Fruit fly (Drosophila melanogaster) whole organism, prepupa: ENCODE results near the gene Hipk.

Experiments used
- Blimp-1 ChIP-seq: fragments of 200-800 bp; sonication (Bioruptor generic); optimal IDR thresholded peaks from 3 replicates; lab custom pipeline; 2017; ENCODE audit warnings: missing biosample characterization, missing genetic modification characterization, mild to moderate bottlenecking, moderate library complexity, missing genetic modification reagents
- CG10669 ChIP-seq: fragments of 200-800 bp; sonication (Bioruptor generic); optimal IDR thresholded peaks from 3 replicates; lab custom pipeline; 2018; ENCODE audit warnings: missing biosample characterization, mild to moderate bottlenecking, missing genetic modification characterization, moderate library complexity
- CG11294 ChIP-seq: fragments of 200-800 bp; sonication (Bioruptor generic); IDR thresholded peaks from 2 replicates; pipeline ENCODE4 v1.3.6; 2022; ENCODE audit warnings: missing biosample characterization, missing genetic modification characterization
- CG11762 ChIP-seq: fragments of 200-800 bp; sonication (Bioruptor generic); optimal IDR thresholded peaks from 3 replicates; lab custom pipeline; 2016; ENCODE audit warnings: missing biosample characterization, missing genetic modification characterization; ENCODE audit not compliant: insufficient read depth
- CG11902 ChIP-seq: fragments of 200-800 bp; sonication (Bioruptor generic); optimal IDR thresholded peaks from 3 replicates; lab custom pipeline; 2016; ENCODE audit warnings: missing biosample characterization, missing genetic modification characterization
- CG15336 ChIP-seq: fragments of 200-800 bp; sonication (Bioruptor generic); IDR thresholded peaks from 2 replicates; pipeline ENCODE4 v1.3.6; 2022; ENCODE audit warnings: missing biosample characterization, missing genetic modification characterization
- CG16779 ChIP-seq: fragments of 200-800 bp; sonication (Bioruptor generic); optimal IDR thresholded peaks from 3 replicates; lab custom pipeline; 2017; ENCODE audit warnings: missing biosample characterization, mild to moderate bottlenecking, missing genetic modification characterization
- CG3032 ChIP-seq: fragments of 200-800 bp; optimal IDR thresholded peaks from 2 replicates; lab custom pipeline; 2019; ENCODE audit warnings: missing biosample characterization, mild to moderate bottlenecking, missing genetic modification characterization, moderate library complexity
- CG31627 ChIP-seq: fragments of 200-800 bp; sonication (Bioruptor generic); optimal IDR thresholded peaks from 3 replicates; lab custom pipeline; 2016; ENCODE audit warnings: missing biosample characterization, missing genetic modification characterization
- CG32006 ChIP-seq: fragments of 200-800 bp; sonication (Bioruptor generic); optimal IDR thresholded peaks from 3 replicates; lab custom pipeline; 2017; ENCODE audit warnings: missing biosample characterization, mild to moderate bottlenecking, missing genetic modification characterization
- CG34406 ChIP-seq: fragments of 200-800 bp; sonication (Bioruptor generic); optimal IDR thresholded peaks from 3 replicates; lab custom pipeline; 2016; ENCODE audit warnings: missing biosample characterization, missing genetic modification characterization
- CG3919 ChIP-seq: fragments of 200-800 bp; sonication (Bioruptor generic); optimal IDR thresholded peaks from 3 replicates; lab custom pipeline; 2016; ENCODE audit warnings: missing biosample characterization, missing genetic modification characterization
- CG6276 ChIP-seq: fragments of 200-800 bp; sonication (Bioruptor generic); optimal IDR thresholded peaks from 2 replicates; lab custom pipeline; 2017; ENCODE audit warnings: missing biosample characterization, mild to moderate bottlenecking, missing genetic modification characterization
- CG6792 ChIP-seq: fragments of 200-800 bp; sonication (Bioruptor generic); optimal IDR thresholded peaks from 3 replicates; lab custom pipeline; 2016; ENCODE audit warnings: missing biosample characterization, missing genetic modification characterization
- CG6808 ChIP-seq: fragments of 200-800 bp; sonication (Bioruptor generic); optimal IDR thresholded peaks from 3 replicates; lab custom pipeline; 2017; ENCODE audit warnings: missing biosample characterization, missing genetic modification characterization, mild to moderate bottlenecking, moderate library complexity, missing genetic modification reagents
- CG7368 ChIP-seq: fragments of 200-800 bp; sonication (Bioruptor generic); optimal IDR thresholded peaks from 3 replicates; lab custom pipeline; 2016; ENCODE audit warnings: missing biosample characterization, missing genetic modification characterization
- CG8319 ChIP-seq: fragments of 200-800 bp; sonication (Bioruptor generic); optimal IDR thresholded peaks from 3 replicates; lab custom pipeline; 2016; ENCODE audit warnings: missing biosample characterization, missing genetic modification characterization
- CG8632 ChIP-seq: fragments of 200-800 bp; sonication (Bioruptor generic); optimal IDR thresholded peaks from 3 replicates; lab custom pipeline; 2016; ENCODE audit warnings: missing biosample characterization, missing genetic modification characterization
- Eip75B ChIP-seq: fragments of 200-800 bp; sonication (Bioruptor generic); optimal IDR thresholded peaks from 3 replicates; lab custom pipeline; 2016; ENCODE audit warnings: missing biosample characterization, missing genetic modification characterization
- Ets21C ChIP-seq: fragments of 200-800 bp; sonication (Bioruptor generic); optimal IDR thresholded peaks from 3 replicates; lab custom pipeline; 2016; ENCODE audit warnings: missing biosample characterization, missing genetic modification characterization
- Ets96B ChIP-seq: fragments of 200-800 bp; optimal IDR thresholded peaks from 2 replicates; lab custom pipeline; 2019; ENCODE audit warnings: missing biosample characterization, mild to moderate bottlenecking, missing genetic modification characterization, moderate library complexity
- Gug ChIP-seq: fragments of 200-800 bp; sonication (Bioruptor generic); IDR thresholded peaks from 2 replicates; pipeline ENCODE4 v1.3.6; 2022; ENCODE audit warnings: missing biosample characterization, missing genetic modification characterization
- Hr38 ChIP-seq: sonication (Bioruptor generic); optimal IDR thresholded peaks from 2 replicates; lab custom pipeline; 2016; ENCODE audit warnings: missing biosample characterization, missing genetic modification characterization
- Hr39 ChIP-seq: fragments of 200-800 bp; sonication (Bioruptor generic); optimal IDR thresholded peaks from 2 replicates; lab custom pipeline; 2016; ENCODE audit warnings: missing biosample characterization, missing genetic modification characterization
- Hr4 ChIP-seq: fragments of 200-800 bp; sonication (Bioruptor generic); optimal IDR thresholded peaks from 3 replicates; lab custom pipeline; 2016; ENCODE audit warnings: missing biosample characterization, missing genetic modification characterization
- Lpt ChIP-seq: fragments of 200-800 bp; sonication (Bioruptor generic); optimal IDR thresholded peaks from 3 replicates; lab custom pipeline; 2016; ENCODE audit warnings: missing biosample characterization, missing genetic modification characterization
- Met ChIP-seq: fragments of 200-800 bp; sonication (Bioruptor generic); optimal IDR thresholded peaks from 3 replicates; lab custom pipeline; 2016; ENCODE audit warnings: missing biosample characterization, missing genetic modification characterization
- OdsH ChIP-seq: fragments of 200-800 bp; sonication (Bioruptor generic); optimal IDR thresholded peaks from 3 replicates; lab custom pipeline; 2016; ENCODE audit warnings: missing biosample characterization, missing genetic modification characterization
- Smox ChIP-seq: fragments of 200-800 bp; sonication (Bioruptor generic); optimal IDR thresholded peaks from 3 replicates; lab custom pipeline; 2016; ENCODE audit warnings: missing biosample characterization, missing genetic modification characterization
- Sox102F ChIP-seq: fragments of 200-800 bp; sonication (Bioruptor generic); optimal IDR thresholded peaks from 2 replicates; lab custom pipeline; 2016; ENCODE audit warnings: missing biosample characterization, mild to moderate bottlenecking, missing genetic modification characterization
- Sox14 ChIP-seq: fragments of 200-800 bp; sonication (Bioruptor generic); optimal IDR thresholded peaks from 3 replicates; lab custom pipeline; 2016; ENCODE audit warnings: missing biosample characterization, missing genetic modification characterization
- achi ChIP-seq: fragments of 200-800 bp; sonication (Bioruptor generic); optimal IDR thresholded peaks from 3 replicates; lab custom pipeline; 2016; ENCODE audit warnings: missing biosample characterization, missing genetic modification characterization
- acj6 ChIP-seq: fragments of 200-800 bp; sonication (Bioruptor generic); optimal IDR thresholded peaks from 3 replicates; lab custom pipeline; 2016; ENCODE audit warnings: missing biosample characterization, missing genetic modification characterization
- dac ChIP-seq: fragments of 200-800 bp; sonication (Bioruptor generic); optimal IDR thresholded peaks from 2 replicates; lab custom pipeline; 2017; ENCODE audit warnings: missing biosample characterization, mild to moderate bottlenecking, missing genetic modification characterization
- dsx ChIP-seq: fragments of 200-800 bp; optimal IDR thresholded peaks from 3 replicates; lab custom pipeline; 2019; ENCODE audit warnings: missing biosample characterization, mild to moderate bottlenecking, missing genetic modification characterization, moderate library complexity; ENCODE audit not compliant: poor library complexity, severe bottlenecking
- eg ChIP-seq: fragments of 200-800 bp; sonication (Bioruptor generic); IDR thresholded peaks from 3 replicates; pipeline ENCODE4 v1.3.6; 2022; ENCODE audit warnings: missing biosample characterization, missing genetic modification characterization
- fd59A ChIP-seq: fragments of 200-800 bp; sonication (Bioruptor generic); optimal IDR thresholded peaks from 2 replicates; lab custom pipeline; 2017; ENCODE audit warnings: missing biosample characterization, mild to moderate bottlenecking, missing genetic modification characterization, missing genetic modification reagents
- fd85E ChIP-seq: fragments of 200-800 bp; sonication (Bioruptor generic); optimal IDR thresholded peaks from 3 replicates; lab custom pipeline; 2016; ENCODE audit warnings: missing biosample characterization, missing genetic modification characterization
- fkh ChIP-seq: fragments of 200-800 bp; sonication (Bioruptor generic); optimal IDR thresholded peaks from 3 replicates; lab custom pipeline; 2017; ENCODE audit warnings: missing biosample characterization, mild to moderate bottlenecking, missing genetic modification characterization, moderate library complexity
- lz ChIP-seq: fragments of 200-800 bp; sonication (Bioruptor generic); optimal IDR thresholded peaks from 3 replicates; lab custom pipeline; 2016; ENCODE audit warnings: missing biosample characterization, missing genetic modification characterization
- net ChIP-seq: fragments of 200-800 bp; sonication (Bioruptor generic); optimal IDR thresholded peaks from 3 replicates; lab custom pipeline; 2016; ENCODE audit warnings: missing biosample characterization, missing genetic modification characterization
- pdm3 ChIP-seq: fragments of 200-800 bp; sonication (Bioruptor generic); optimal IDR thresholded peaks from 3 replicates; lab custom pipeline; 2016; ENCODE audit warnings: missing biosample characterization, missing genetic modification characterization
- salr ChIP-seq, 2 experiments: fragments of 200-800 bp; sonication (Bioruptor generic); optimal IDR thresholded peaks; 3 replicates each; lab custom pipeline; 2016 to 2018; ENCODE audit warnings: missing biosample characterization in 2 of 2, missing genetic modification characterization in 2 of 2, mild to moderate bottlenecking in 1 of 2
- spab ChIP-seq: fragments of 200-800 bp; sonication (Bioruptor generic); optimal IDR thresholded peaks from 2 replicates; lab custom pipeline; 2017; ENCODE audit warnings: missing biosample characterization, mild to moderate bottlenecking, missing genetic modification characterization, missing genetic modification reagents
- ss ChIP-seq, 2 experiments: fragments of 200-800 bp; sonication (Bioruptor generic); optimal IDR thresholded peaks; 2 replicates in 1 of 2; 3 replicates in 1 of 2; lab custom pipeline; 2017 to 2018; ENCODE audit warnings: mild to moderate bottlenecking in 2 of 2, missing biosample characterization in 2 of 2, missing genetic modification characterization in 2 of 2, moderate library complexity in 1 of 2
- topi ChIP-seq: fragments of 200-800 bp; sonication (Bioruptor generic); optimal IDR thresholded peaks from 3 replicates; lab custom pipeline; 2016; ENCODE audit warnings: missing biosample characterization, missing genetic modification characterization
- vri ChIP-seq: fragments of 200-800 bp; sonication (Bioruptor generic); optimal IDR thresholded peaks from 3 replicates; lab custom pipeline; 2016; ENCODE audit warnings: missing biosample characterization, mild to moderate bottlenecking, missing genetic modification characterization

The Hipk gene

dm6 chr3L:531280-531853 lies 11.5 kb upstream of the Hipk start (continued):
- peak; percentile 75 for TF ChIP-seq CG32006
- TF ChIP-seq achi (GFP tag; lab: Kevin White, UChicago), result peak; percentile 76
- TF ChIP-seq eg (GFP tag; lab: Robert Waterston, UW), result no peak
- peak; percentile 73 for TF ChIP-seq spab
- peak; percentile 55 for TF ChIP-seq OdsH (GFP tag; lab: Kevin White, UChicago)
- peak; percentile 78 for TF ChIP-seq CG15336 (GFP tag; lab: Robert Waterston, UW)
- TF ChIP-seq CG8632 (GFP tag; lab: Kevin White, UChicago), result peak; percentile 86
- TF ChIP-seq topi, result peak; percentile 34
- peak; percentile 19 for TF ChIP-seq pdm3 (GFP tag; lab: Kevin White, UChicago)
- TF ChIP-seq dac (GFP tag; lab: Kevin White, UChicago), result no peak
- no peak for TF ChIP-seq Hr38 (GFP tag; lab: Kevin White, UChicago)
- peak; percentile 62 for TF ChIP-seq CG6792 (GFP tag; lab: Kevin White, UChicago)
- TF ChIP-seq Met (GFP tag; lab: Kevin White, UChicago), result peak; percentile 27
- TF ChIP-seq Eip75B, result peak; percentile 37
- no peak for TF ChIP-seq CG31627 (GFP tag; lab: Kevin White, UChicago)
- TF ChIP-seq ss (GFP tag; optimal IDR thresholded peaks at IDR 0.05; lab: Kevin White, UChicago), result peak; percentile 89 to 91

- TF ChIP-seq topi, result no peak
- peak; percentile 12 for TF ChIP-seq net (GFP tag; lab: Kevin White, UChicago)
- TF ChIP-seq CG6808, result no peak
- peak; percentile 59 for TF ChIP-seq Hr4 (GFP tag; lab: Kevin White, UChicago)
- TF ChIP-seq fd85E (GFP tag; lab: Kevin White, UChicago), result no peak
- TF ChIP-seq Blimp-1, result no peak
- no peak for TF ChIP-seq CG11762 (GFP tag; lab: Kevin White, UChicago)
- TF ChIP-seq lz (GFP tag; lab: Kevin White, UChicago), result peak; percentile 23
- TF ChIP-seq Lpt (GFP tag; lab: Kevin White, UChicago), result no peak
- TF ChIP-seq CG8319, result no peak
- TF ChIP-seq OdsH (GFP tag; lab: Kevin White, UChicago), result peak; percentile 7
- TF ChIP-seq Sox14, result no peak
- TF ChIP-seq CG6276 (GFP tag; lab: Kevin White, UChicago), result peak; percentile 29
- peak; percentile 1 for TF ChIP-seq CG3919
- no peak for TF ChIP-seq CG31627 (GFP tag; lab: Kevin White, UChicago)
- no peak for TF ChIP-seq achi (GFP tag; lab: Kevin White, UChicago)
- peak; percentile 36; the same call in 1 of the 2 replicates for TF ChIP-seq CG11294 (GFP tag; lab: Robert Waterston, UW)
- TF ChIP-seq spab, result no peak
- peak; percentile 17 for TF ChIP-seq acj6 (GFP tag; lab: Kevin White, UChicago)
- no peak for TF ChIP-seq Eip75B
- TF ChIP-seq ss (GFP tag; optimal IDR thresholded peaks at IDR 0.05; lab: Kevin White, UChicago), result no peak
- no peak for TF ChIP-seq dsx (GFP tag; lab: Kevin White, UChicago)
- no peak for TF ChIP-seq CG16779 (tag; lab: Kevin White, UChicago)
- no peak for TF ChIP-seq Sox102F
- no peak for TF ChIP-seq Hr39
- TF ChIP-seq CG11902 (GFP tag; lab: Kevin White, UChicago), result no peak
- TF ChIP-seq CG8632 (GFP tag; lab: Kevin White, UChicago), result no peak
- no peak for TF ChIP-seq fd59A
- TF ChIP-seq Ets96B (tag; lab: Kevin White, UChicago), result no peak
- TF ChIP-seq Ets21C (GFP tag; lab: Kevin White, UChicago), result no peak
- no peak for TF ChIP-seq fkh (GFP tag; lab: Kevin White, UChicago)
- no peak for TF ChIP-seq vri (GFP tag; lab: Kevin White, UChicago)
- TF ChIP-seq CG32006, result peak; percentile 56
- TF ChIP-seq Smox (GFP tag; lab: Kevin White, UChicago), result peak; percentile 6
- no peak for TF ChIP-seq CG3032 (tag; lab: Kevin White, UChicago)
- TF ChIP-seq CG7368 (GFP tag; lab: Kevin White, UChicago), result peak; percentile 2
- TF ChIP-seq pdm3 (GFP tag; lab: Kevin White, UChicago), result peak; percentile 31
- TF ChIP-seq Gug (GFP tag; lab: Robert Waterston, UW), result no peak
- no peak for TF ChIP-seq CG10669 (GFP tag; lab: Kevin White, UChicago)
- TF ChIP-seq Met (GFP tag; lab: Kevin White, UChicago), result peak; percentile 28
- TF ChIP-seq salr (GFP tag; optimal IDR thresholded peaks at IDR 0.05; lab: Kevin White, UChicago), result no peak
- peak; percentile 66 for TF ChIP-seq CG15336 (GFP tag; lab: Robert Waterston, UW)
- no peak for TF ChIP-seq CG34406 (GFP tag; lab: Kevin White, UChicago)
- peak; percentile 68 for TF ChIP-seq eg (GFP tag; lab: Robert Waterston, UW)
Measured at dm6 chr3L:533807-534206, 9.1 kb upstream of the Hipk start.
